Worm (Caenorhabditis elegans) whole organism, L4 larva: ENCODE results near the gene T28D6.4.

ENCODE experiments used
- F26F4.8 ChIP-seq: fragments of 200-800 bp; sonication (Bioruptor generic); conservative IDR thresholded peaks from 2 replicates; pipeline ENCODE4 v1.3.6; 2022; ENCODE audit warnings: missing genetic modification characterization, missing compliant biosample characterization
- T26A8.4 ChIP-seq: fragments of 200-800 bp; sonication (Bioruptor generic); IDR thresholded peaks from 2 replicates; pipeline ENCODE4 v1.3.6; 2022; ENCODE audit warnings: missing genetic modification characterization, missing compliant biosample characterization
- Y48G9A.11 ChIP-seq: fragments of 200-800 bp; sonication (Bioruptor generic); IDR thresholded peaks from 2 replicates; pipeline ENCODE4 v1.3.6; 2022; ENCODE audit warnings: missing genetic modification reagents, missing genetic modification characterization, missing compliant biosample characterization
- Y75B8A.6 ChIP-seq: fragments of 200-800 bp; sonication (Bioruptor generic); IDR thresholded peaks from 2 replicates; pipeline ENCODE4 v1.3.6; 2022; ENCODE audit warnings: missing genetic modification reagents, missing genetic modification characterization, missing compliant biosample characterization
- ZK337.2 ChIP-seq: fragments of 200-800 bp; sonication (Bioruptor generic); IDR thresholded peaks from 2 replicates; pipeline ENCODE4 v1.3.6; 2022; ENCODE audit warnings: missing genetic modification reagents, missing genetic modification characterization, missing compliant biosample characterization
- arid-1 ChIP-seq: fragments of 200-800 bp; sonication (Bioruptor generic); conservative IDR thresholded peaks from 2 replicates; pipeline ENCODE4 v1.3.6; 2022; ENCODE audit warnings: missing genetic modification reagents, missing genetic modification characterization, missing compliant biosample characterization
- attf-4 ChIP-seq: sonication (generic microtip); optimal IDR thresholded peaks from 3 replicates; lab custom pipeline; 2017; ENCODE audit warnings: missing biosample characterization, missing genetic modification characterization
- ceh-20 ChIP-seq: fragments of 200-800 bp; sonication (Bioruptor generic); IDR thresholded peaks from 2 replicates; pipeline ENCODE4 v1.3.6; 2022; ENCODE audit warnings: missing genetic modification reagents, missing genetic modification characterization, missing compliant biosample characterization
- ces-1 ChIP-seq: fragments of 150-350 bp; sonication (generic microtip); optimal IDR thresholded peaks from 4 replicates; lab custom pipeline; 2014; ENCODE audit warnings: missing biosample characterization, missing genetic modification reagents, missing genetic modification characterization
- cey-2 ChIP-seq: sonication (generic microtip); optimal IDR thresholded peaks from 3 replicates; lab custom pipeline; 2017; ENCODE audit warnings: missing genetic modification characterization, mild to moderate bottlenecking, missing compliant biosample characterization, antibody characterized with exemption, borderline replicate concordance; ENCODE audit not compliant: insufficient read depth
- ctbp-1 ChIP-seq: fragments of 200-800 bp; sonication (Bioruptor generic); IDR thresholded peaks from 2 replicates; pipeline ENCODE4 v1.3.6; 2022; ENCODE audit warnings: missing genetic modification reagents, missing genetic modification characterization, missing compliant biosample characterization
- dmd-8 ChIP-seq: fragments of 200-800 bp; sonication (Bioruptor generic); IDR thresholded peaks from 2 replicates; pipeline ENCODE4 v1.3.6; 2022; ENCODE audit warnings: missing genetic modification characterization, missing compliant biosample characterization
- lin-29 ChIP-seq: fragments of 200-800 bp; sonication (Bioruptor generic); IDR thresholded peaks from 2 replicates; pipeline ENCODE4 v1.3.6; 2022; ENCODE audit warnings: missing genetic modification reagents, missing genetic modification characterization, missing compliant biosample characterization
- lsy-2 ChIP-seq, 2 experiments: fragments of 150-350 bp in 1 of 2; sonication (generic microtip) in 1 of 2; optimal IDR thresholded peaks; 2 replicates each; lab custom pipeline; 2014 to 2017; ENCODE audit warnings: missing biosample characterization in 2 of 2, missing genetic modification characterization in 2 of 2
- nhr-6 ChIP-seq: fragments of 150-350 bp; optimal IDR thresholded peaks from 2 replicates; lab custom pipeline; 2014; ENCODE audit warnings: missing biosample characterization, missing genetic modification characterization
- nhr-77 ChIP-seq: fragments of 150-350 bp; optimal IDR thresholded peaks from 2 replicates; lab custom pipeline; 2014; ENCODE audit warnings: missing biosample characterization, missing genetic modification characterization
- php-3 ChIP-seq: fragments of 200-800 bp; sonication (Bioruptor generic); IDR thresholded peaks from 2 replicates; pipeline ENCODE4 v1.3.6; 2022; ENCODE audit warnings: missing genetic modification reagents, missing genetic modification characterization, missing compliant biosample characterization

T28D6.4 gene

ce11 chrIII:11402717-11403116, 42.5 kb downstream of the T28D6.4 start, which contains the start of gene Y47D3B.12:
Y47D3B.12 (plus strand) TSS chrIII:11403017.
- TF ChIP-seq Y75B8A.6 (GFP tag; lab: Robert Waterston, UW) (no peak), ctbp-1 (GFP tag; lab: Robert Waterston, UW) (no peak), ces-1 (GFP tag; lab: Kevin White, UChicago) (no peak), Y48G9A.11 (GFP tag; lab: Robert Waterston, UW) (no peak)

- TF ChIP-seq cey-2 = no peak
- no peak for TF ChIP-seq attf-4 (tag; lab: Kevin White, UChicago)
- TF ChIP-seq arid-1 (GFP tag; lab: Robert Waterston, UW) = no peak
- no peak for TF ChIP-seq php-3
- TF ChIP-seq T26A8.4 (GFP tag; lab: Robert Waterston, UW) = no peak
- TF ChIP-seq nhr-77 (tag; lab: Kevin White, UChicago) = no peak
- no peak for TF ChIP-seq dmd-8 (GFP tag; lab: Robert Waterston, UW)
- TF ChIP-seq ceh-20 = no peak
- TF ChIP-seq, all 104 proteins: peak for 0
These were observed 44.8 kb downstream of the T28D6.4 start, which contains the start of gene Y47D3B.4 for ce11 chrIII:11405049-11405448. Y47D3B.4 (plus strand) TSS chrIII:11405349.

ce11 chrIII:11410378-11410777, 50.1 kb downstream of the T28D6.4 start, which contains the start of gene twk-31:
twk-31 (plus strand) TSS chrIII:11410678.
- TF ChIP-seq lsy-2 (tag; optimal IDR thresholded peaks at IDR 0.05; lab: Kevin White, UChicago) (no peak), F26F4.8 (GFP tag; lab: Robert Waterston, UW) (no peak), nhr-6 (no peak), lin-29 (no peak), ces-1 (GFP tag; lab: Kevin White, UChicago) (no peak), ZK337.2 (no peak), attf-4 (tag; lab: Kevin White, UChicago) (no peak)
